Fruit fly (Drosophila melanogaster) whole organism, embryonic: ENCODE data around the gene CG14014.

Experiments
- Blimp-1 ChIP-seq: fragments of 200-800 bp; sonication (Bioruptor generic); optimal IDR thresholded peaks from 3 replicates; lab custom pipeline; 2018; ENCODE audit warnings: missing biosample characterization, missing genetic modification characterization, mild to moderate bottlenecking, moderate library complexity, missing genetic modification reagents
- CG10565 ChIP-seq: fragments of 200-800 bp; sonication (Bioruptor generic); optimal IDR thresholded peaks from 3 replicates; lab custom pipeline; 2016; ENCODE audit warnings: missing biosample characterization, mild to moderate bottlenecking, missing genetic modification characterization
- CG10654 ChIP-seq: fragments of 200-800 bp; sonication (Bioruptor generic); optimal IDR thresholded peaks from 2 replicates; lab custom pipeline; 2016; ENCODE audit warnings: missing biosample characterization, missing genetic modification characterization
- CG11093 ChIP-seq: fragments of 200-800 bp; sonication (Bioruptor generic); IDR thresholded peaks from 3 replicates; pipeline ENCODE4 v1.3.6; 2022; ENCODE audit warnings: missing biosample characterization, missing genetic modification characterization
- CG11695 ChIP-seq: fragments of 200-800 bp; sonication (Bioruptor generic); IDR thresholded peaks from 3 replicates; pipeline ENCODE4 v1.3.6; 2022; ENCODE audit warnings: missing biosample characterization, missing genetic modification characterization
- CG12391 ChIP-seq: fragments of 200-800 bp; sonication (Bioruptor generic); optimal IDR thresholded peaks from 3 replicates; lab custom pipeline; 2018; ENCODE audit warnings: missing biosample characterization, mild to moderate bottlenecking, missing genetic modification characterization, moderate library complexity
- CG14860 ChIP-seq: fragments of 200-800 bp; sonication (Bioruptor generic); IDR thresholded peaks from 3 replicates; pipeline ENCODE4 v1.3.6; 2022; ENCODE audit warnings: missing biosample characterization, missing genetic modification characterization; ENCODE audit not compliant: partially characterized antibody
- CG17186 ChIP-seq: fragments of 200-800 bp; sonication (Bioruptor generic); optimal IDR thresholded peaks from 3 replicates; lab custom pipeline; 2017; ENCODE audit warnings: missing biosample characterization, missing genetic modification reagents, missing genetic modification characterization
- CG17328 ChIP-seq: fragments of 200-800 bp; sonication (Bioruptor generic); IDR thresholded peaks from 2 replicates; pipeline ENCODE4 v1.3.6; 2022; ENCODE audit warnings: missing biosample characterization, missing genetic modification characterization
- CG17359 ChIP-seq: fragments of 200-800 bp; sonication (Bioruptor generic); optimal IDR thresholded peaks from 3 replicates; lab custom pipeline; 2018; ENCODE audit warnings: missing biosample characterization, mild to moderate bottlenecking, missing genetic modification characterization, moderate library complexity
- CG17568 ChIP-seq: fragments of 200-800 bp; sonication (Bioruptor generic); optimal IDR thresholded peaks from 2 replicates; lab custom pipeline; 2018; ENCODE audit warnings: missing biosample characterization, mild to moderate bottlenecking, missing genetic modification characterization, moderate library complexity
- CG30431 ChIP-seq: fragments of 200-800 bp; sonication (Bioruptor generic); optimal IDR thresholded peaks from 2 replicates; lab custom pipeline; 2017; ENCODE audit warnings: missing biosample characterization, missing genetic modification characterization
- CG3163 ChIP-seq: fragments of 200-800 bp; sonication (Bioruptor generic); optimal IDR thresholded peaks from 3 replicates; lab custom pipeline; 2016; ENCODE audit warnings: missing biosample characterization, missing genetic modification characterization
- CG32767 ChIP-seq: fragments of 200-800 bp; sonication (Bioruptor generic); IDR thresholded peaks from 2 replicates; pipeline ENCODE4 v1.3.6; 2022; ENCODE audit warnings: missing biosample characterization, missing genetic modification characterization
- CG5180 ChIP-seq: fragments of 200-800 bp; sonication (Bioruptor generic); optimal IDR thresholded peaks from 3 replicates; lab custom pipeline; 2017; ENCODE audit warnings: missing biosample characterization, missing genetic modification characterization, mild to moderate bottlenecking, moderate library complexity, missing genetic modification reagents
- CG6175 ChIP-seq: fragments of 200-800 bp; sonication (Bioruptor generic); IDR thresholded peaks from 3 replicates; pipeline ENCODE4 v1.3.6; 2022; ENCODE audit warnings: missing biosample characterization, missing genetic modification characterization
- CG7271 ChIP-seq: fragments of 200-800 bp; sonication (Bioruptor generic); optimal IDR thresholded peaks from 2 replicates; lab custom pipeline; 2018; ENCODE audit warnings: missing biosample characterization, mild to moderate bottlenecking, missing genetic modification characterization, moderate library complexity
- CG7839 ChIP-seq: fragments of 200-800 bp; sonication (Bioruptor generic); optimal IDR thresholded peaks from 3 replicates; lab custom pipeline; 2018; ENCODE audit warnings: missing biosample characterization, mild to moderate bottlenecking, missing genetic modification characterization, moderate library complexity
- CG9609 ChIP-seq: fragments of 200-800 bp; sonication (Bioruptor generic); optimal IDR thresholded peaks from 3 replicates; lab custom pipeline; 2016; ENCODE audit warnings: missing biosample characterization, missing genetic modification characterization
- CrebB ChIP-seq: fragments of 200-800 bp; sonication (Bioruptor generic); optimal IDR thresholded peaks from 3 replicates; lab custom pipeline; 2018; ENCODE audit warnings: missing biosample characterization, mild to moderate bottlenecking, missing genetic modification characterization
- Dip2 ChIP-seq: fragments of 200-800 bp; sonication (Bioruptor generic); IDR thresholded peaks from 2 replicates; pipeline ENCODE4 v1.3.6; 2022; ENCODE audit warnings: missing biosample characterization, missing genetic modification characterization
- Dll ChIP-seq: fragments of 200-800 bp; sonication (Bioruptor generic); IDR thresholded peaks from 4 replicates; pipeline ENCODE4 v1.3.6; 2022; ENCODE audit warnings: missing biosample characterization, missing genetic modification characterization; ENCODE audit not compliant: partially characterized antibody
- Elba2 ChIP-seq: fragments of 200-800 bp; sonication (Bioruptor generic); optimal IDR thresholded peaks from 3 replicates; lab custom pipeline; 2016; ENCODE audit warnings: missing biosample characterization, missing genetic modification characterization
- HLH4C ChIP-seq: fragments of 200-800 bp; sonication (Bioruptor generic); IDR thresholded peaks from 3 replicates; pipeline ENCODE4 v1.3.6; 2022; ENCODE audit warnings: missing biosample characterization, missing genetic modification characterization; ENCODE audit not compliant: partially characterized antibody
- Hmx ChIP-seq: fragments of 200-800 bp; sonication (Bioruptor generic); optimal IDR thresholded peaks from 2 replicates; lab custom pipeline; 2016; ENCODE audit warnings: missing biosample characterization, missing genetic modification characterization
- Hr78 ChIP-seq, 2 experiments: fragments of 200-800 bp in 1 of 2; fragments of >200 bp in 1 of 2; sonication (Bioruptor generic) in 1 of 2; optimal IDR thresholded peaks; 2 replicates each; lab custom pipeline; 2017 to 2019; ENCODE audit warnings: missing biosample characterization in 2 of 2, missing genetic modification characterization in 2 of 2, mild to moderate bottlenecking in 1 of 2, moderate library complexity in 1 of 2
- Myb ChIP-seq: fragments of 200-800 bp; sonication (Bioruptor generic); optimal IDR thresholded peaks from 2 replicates; lab custom pipeline; 2016; ENCODE audit warnings: missing biosample characterization, missing genetic modification characterization
- Rfx ChIP-seq: fragments of 200-800 bp; sonication (Bioruptor generic); IDR thresholded peaks from 2 replicates; pipeline ENCODE4 v1.3.6; 2022; ENCODE audit warnings: missing biosample characterization, missing genetic modification characterization
- Six4 ChIP-seq: fragments of 200-800 bp; sonication (Bioruptor generic); optimal IDR thresholded peaks from 2 replicates; lab custom pipeline; 2016; ENCODE audit warnings: missing biosample characterization, missing genetic modification characterization
- Stat92E ChIP-seq, 3 experiments: fragments of >200 bp in 2 of 3; fragments of 200-800 bp in 1 of 3; sonication (Bioruptor generic) in 1 of 3; optimal IDR thresholded peaks; 2 replicates each; lab custom pipeline; 2017 to 2019; ENCODE audit warnings: missing biosample characterization in 3 of 3, missing genetic modification characterization in 3 of 3, mild to moderate bottlenecking in 1 of 3, moderate library complexity in 1 of 3
- Xbp1 ChIP-seq: fragments of 200-800 bp; sonication (Bioruptor generic); optimal IDR thresholded peaks from 3 replicates; lab custom pipeline; 2016; ENCODE audit warnings: missing biosample characterization, mild to moderate bottlenecking, missing genetic modification characterization
- ab ChIP-seq: fragments of 200-800 bp; sonication (Bioruptor generic); optimal IDR thresholded peaks from 2 replicates; lab custom pipeline; 2016; ENCODE audit warnings: missing biosample characterization, missing genetic modification characterization
- aop ChIP-seq: fragments of 200-800 bp; sonication (Bioruptor generic); IDR thresholded peaks from 2 replicates; pipeline ENCODE4 v1.3.6; 2022; ENCODE audit warnings: missing biosample characterization, missing genetic modification characterization
- ase ChIP-seq: fragments of 200-800 bp; sonication (Bioruptor generic); IDR thresholded peaks from 3 replicates; pipeline ENCODE4 v1.3.6; 2022; ENCODE audit warnings: missing biosample characterization, missing genetic modification characterization
- bbx ChIP-seq: fragments of 200-800 bp; sonication (Bioruptor generic); IDR thresholded peaks from 2 replicates; pipeline ENCODE4 v1.3.6; 2022; ENCODE audit warnings: missing biosample characterization, missing genetic modification characterization; ENCODE audit not compliant: partially characterized antibody
- chm ChIP-seq: fragments of 200-800 bp; sonication (Bioruptor generic); IDR thresholded peaks from 2 replicates; pipeline ENCODE4 v1.3.6; 2022; ENCODE audit warnings: missing biosample characterization, missing genetic modification characterization
- danr ChIP-seq: fragments of 200-800 bp; sonication (Bioruptor generic); IDR thresholded peaks from 2 replicates; pipeline ENCODE4 v1.3.6; 2022; ENCODE audit warnings: missing biosample characterization, missing genetic modification characterization
- gro ChIP-seq: fragments of 200-800 bp; sonication (Bioruptor generic); optimal IDR thresholded peaks from 2 replicates; lab custom pipeline; 2016; ENCODE audit warnings: missing biosample characterization, missing genetic modification characterization
- ind ChIP-seq: fragments of 200-800 bp; sonication (Bioruptor generic); optimal IDR thresholded peaks from 3 replicates; lab custom pipeline; 2016; ENCODE audit warnings: missing biosample characterization, missing genetic modification characterization
- lab ChIP-seq: fragments of 200-800 bp; sonication (Bioruptor generic); optimal IDR thresholded peaks from 3 replicates; lab custom pipeline; 2017; ENCODE audit warnings: missing biosample characterization, missing genetic modification characterization, mild to moderate bottlenecking, moderate library complexity, missing genetic modification reagents
- lilli ChIP-seq: fragments of 200-800 bp; sonication (Bioruptor generic); optimal IDR thresholded peaks from 3 replicates; lab custom pipeline; 2016; ENCODE audit warnings: missing biosample characterization, missing genetic modification characterization
- mam ChIP-seq: fragments of 200-800 bp; sonication (Bioruptor generic); optimal IDR thresholded peaks from 3 replicates; lab custom pipeline; 2016; ENCODE audit warnings: missing biosample characterization, missing genetic modification characterization
- nau ChIP-seq: fragments of 200-800 bp; sonication (Bioruptor generic); optimal IDR thresholded peaks from 3 replicates; lab custom pipeline; 2017; ENCODE audit warnings: missing biosample characterization, mild to moderate bottlenecking, missing genetic modification characterization, missing genetic modification reagents
- salm ChIP-seq: fragments of 200-800 bp; sonication (Bioruptor generic); optimal IDR thresholded peaks from 2 replicates; lab custom pipeline; 2018; ENCODE audit warnings: missing biosample characterization, mild to moderate bottlenecking, missing genetic modification characterization
- sd ChIP-seq: fragments of 200-800 bp; sonication (Bioruptor generic); optimal IDR thresholded peaks from 3 replicates; lab custom pipeline; 2018; ENCODE audit warnings: missing biosample characterization, mild to moderate bottlenecking, missing genetic modification characterization, moderate library complexity
- sens ChIP-seq: fragments of 200-800 bp; sonication (Bioruptor generic); peaks from one replicate; lab custom pipeline; 2016; ENCODE audit warnings: missing biosample characterization, missing genetic modification characterization
- tll ChIP-seq, 2 experiments: fragments of 200-800 bp in 1 of 2; fragments of >200 bp in 1 of 2; sonication (Bioruptor generic) in 1 of 2; optimal IDR thresholded peaks; 2 replicates each; lab custom pipeline; 2017 to 2019; ENCODE audit warnings: missing biosample characterization in 2 of 2, missing genetic modification characterization in 2 of 2, mild to moderate bottlenecking in 1 of 2, moderate library complexity in 1 of 2
- ttk ChIP-seq: fragments of 200-800 bp; sonication (Bioruptor generic); IDR thresholded peaks from 2 replicates; pipeline ENCODE4 v2.1.2; 2022; ENCODE audit warnings: missing biosample characterization, missing genetic modification characterization
- zf30C ChIP-seq: fragments of 200-800 bp; sonication (Bioruptor generic); optimal IDR thresholded peaks from 3 replicates; lab custom pipeline; 2018; ENCODE audit warnings: missing biosample characterization, mild to moderate bottlenecking, missing genetic modification characterization

The CG14014 gene

DNA sequence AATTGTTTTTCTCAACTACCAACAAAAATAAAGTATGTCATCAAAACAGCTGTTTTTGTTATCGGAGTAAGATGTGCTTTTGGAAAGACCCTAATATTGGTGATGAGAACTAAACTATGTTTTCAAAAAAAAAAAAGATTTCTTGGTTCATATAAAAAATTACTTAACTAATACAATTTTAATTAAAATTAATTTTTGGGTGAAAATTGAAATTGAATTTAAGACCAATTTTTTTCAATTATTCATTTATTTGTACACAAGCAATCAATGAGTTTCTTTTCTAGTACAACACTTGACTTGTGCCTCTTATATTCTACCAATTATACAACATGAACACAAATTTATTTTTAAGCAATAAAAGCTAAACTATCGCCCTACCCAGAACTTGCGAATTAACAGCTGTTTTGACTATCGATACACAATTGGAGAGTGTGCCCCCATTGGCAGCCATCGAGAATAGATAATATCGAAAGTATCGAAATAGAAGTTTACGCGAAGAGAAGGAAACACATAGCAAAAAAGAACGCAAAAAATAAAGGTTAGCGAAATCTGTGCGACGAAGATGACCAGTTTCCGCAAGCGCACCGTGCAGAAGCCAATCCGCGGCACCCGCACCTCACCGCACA is 26.7 kb downstream of the CG14014 start, which contains the start of the genes Vps52 and Elp4 (continued):
- TF ChIP-seq CG3163 (GFP tag; lab: Kevin White, UChicago) (no peak), salm (tag; lab: Kevin White, UChicago) (no peak), Six4 (peak; percentile 77), ase (peak; percentile 40; the same call in 1 of the 3 replicates), HLH4C (GFP tag; lab: Robert Waterston, UW) (peak; percentile 83), zf30C (GFP tag; lab: Kevin White, UChicago) (no peak), mam (GFP tag; lab: Kevin White, UChicago) (peak; percentile 58), CG30431 (GFP tag; lab: Kevin White, UChicago) (peak; percentile 21), sens (GFP tag; lab: Kevin White, UChicago) (peak; percentile 93), CG17568 (GFP tag; lab: Kevin White, UChicago) (no peak), CG17359 (tag; lab: Kevin White, UChicago) (peak; percentile 75), CG9609 (GFP tag; lab: Kevin White, UChicago) (peak; percentile 50), CG11093 (GFP tag; lab: Robert Waterston, UW) (no peak), Rfx (GFP tag; lab: Robert Waterston, UW) (peak; percentile 76; the same call in 1 of the 2 replicates), ind (peak; percentile 78), CG5180 (GFP tag; lab: Kevin White, UChicago) (no peak), Myb (GFP tag; lab: Kevin White, UChicago) (peak; percentile 12), tll (GFP tag; optimal IDR thresholded peaks at IDR 0.05; lab: Kevin White, UChicago) (no peak), CG10654 (GFP tag; lab: Kevin White, UChicago) (peak; percentile 65), lilli (GFP tag; lab: Kevin White, UChicago) (peak; percentile 79), Hmx (GFP tag; lab: Kevin White, UChicago) (no peak), Xbp1 (peak; percentile 81), CG17328 (GFP tag; lab: Robert Waterston, UW) (peak; percentile 58), chm (GFP tag; lab: Robert Waterston, UW) (no peak), gro (GFP tag; lab: Kevin White, UChicago) (peak; percentile 56), Hr78 (GFP tag; optimal IDR thresholded peaks at IDR 0.05; lab: Kevin White, UChicago) (peak in 1 of 2 experiments; percentile 20), CG7271 (tag; lab: Kevin White, UChicago) (peak; percentile 28), sd (tag; lab: Kevin White, UChicago) (no peak), lab (GFP tag; lab: Kevin White, UChicago) (no peak), CG10565 (GFP tag; lab: Kevin White, UChicago) (no peak), Blimp-1 (GFP tag; lab: Kevin White, UChicago) (peak; percentile 75), CG11695 (peak; percentile 68; the same call in 2 of the 3 replicates), Dll (GFP tag; lab: Robert Waterston, UW) (peak; percentile 81), Dip2 (GFP tag; lab: Robert Waterston, UW) (no peak), nau (GFP tag; lab: Kevin White, UChicago) (no peak), danr (GFP tag; lab: Robert Waterston, UW) (no peak), CG14860 (peak; percentile 72; the same call in 2 of the 3 replicates), CG7839 (tag; lab: Kevin White, UChicago) (peak; percentile 84), Stat92E (GFP tag; optimal IDR thresholded peaks at IDR 0.05; lab: Kevin White, UChicago) (no peak), CG12391 (peak; percentile 90), CG6175 (GFP tag; lab: Robert Waterston, UW) (no peak), ab (GFP tag; lab: Kevin White, UChicago) (no peak), aop (GFP tag; lab: Robert Waterston, UW) (no peak), bbx (peak; percentile 65), CG32767 (GFP tag; lab: Robert Waterston, UW) (peak; percentile 65; the same call in 1 of the 2 replicates), CrebB (tag; lab: Kevin White, UChicago) (no peak), ttk (GFP tag; lab: Robert Waterston, UW) (peak; percentile 58), Elba2 (peak; percentile 42), CG17186 (peak; percentile 27)
